Worm (Caenorhabditis elegans): Measurements from ENCODE around the gene lin-14.

Gene lin-14

ce11 chrX:11498871-11499270 is 33.5 kb downstream of the lin-14 start:
- TF ChIP-seq W03F9.2 (tag; optimal IDR thresholded peaks at IDR 0.05) (no peak), dao-5 (tag; optimal IDR thresholded peaks at IDR 0.05) (no peak), him-1 (tag; optimal IDR thresholded peaks at IDR 0.05) (no peak)

- no peak for TF ChIP-seq W03F9.2 (tag; optimal IDR thresholded peaks at IDR 0.05)
- no peak for TF ChIP-seq dao-5 (tag; optimal IDR thresholded peaks at IDR 0.05)
- no peak for TF ChIP-seq him-1 (tag; optimal IDR thresholded peaks at IDR 0.05)
Observed at ce11 chrX:11499738-11500137, 34.4 kb downstream of the lin-14 start, which contains the start of gene T25C12.3. Gene T25C12.3 (minus strand): TSS chrX:11499999.

- no peak for TF ChIP-seq him-1 (tag; optimal IDR thresholded peaks at IDR 0.05)
- TF ChIP-seq W03F9.2 (tag; optimal IDR thresholded peaks at IDR 0.05): no peak
- no peak for TF ChIP-seq dao-5 (tag; optimal IDR thresholded peaks at IDR 0.05)
Observed at ce11 chrX:11500589-11500988, 35.2 kb downstream of the lin-14 start.

ce11 chrX:11501967-11502366 is 36.6 kb downstream of the lin-14 start, which contains the start of gene F29G6.1:
Gene F29G6.1 (plus strand): TSS chrX:11502267.
- TF ChIP-seq him-1 (tag; optimal IDR thresholded peaks at IDR 0.05): no peak
- no peak for TF ChIP-seq W03F9.2 (tag; optimal IDR thresholded peaks at IDR 0.05)
- TF ChIP-seq dao-5 (tag; optimal IDR thresholded peaks at IDR 0.05): no peak

- TF ChIP-seq W03F9.2 (tag; optimal IDR thresholded peaks at IDR 0.05): no peak
- TF ChIP-seq dao-5 (tag; optimal IDR thresholded peaks at IDR 0.05): no peak
- no peak for TF ChIP-seq him-1 (tag; optimal IDR thresholded peaks at IDR 0.05)
Observed at ce11 chrX:11507836-11508235, 42.5 kb downstream of the lin-14 start.

ce11 chrX:11509547-11509946 is 44.2 kb downstream of the lin-14 start:
- no peak for TF ChIP-seq him-1 (tag; optimal IDR thresholded peaks at IDR 0.05)
- TF ChIP-seq dao-5 (tag; optimal IDR thresholded peaks at IDR 0.05): no peak
- TF ChIP-seq W03F9.2 (tag; optimal IDR thresholded peaks at IDR 0.05): no peak

- TF ChIP-seq him-1 (tag; optimal IDR thresholded peaks at IDR 0.05) (no peak), dao-5 (tag; optimal IDR thresholded peaks at IDR 0.05) (no peak), W03F9.2 (tag; optimal IDR thresholded peaks at IDR 0.05) (no peak)
Observed at ce11 chrX:11511231-11511630, 45.9 kb downstream of the lin-14 start, which contains the start of gene ccdc-149. Gene ccdc-149 (minus strand): TSS chrX:11511451.

ce11 chrX:11515381-11515780 is 50.0 kb downstream of the lin-14 start:
- TF ChIP-seq him-1 (tag; optimal IDR thresholded peaks at IDR 0.05) (no peak), dao-5 (tag; optimal IDR thresholded peaks at IDR 0.05) (no peak), W03F9.2 (tag; optimal IDR thresholded peaks at IDR 0.05) (no peak)

ce11 chrX:11517433-11517832 is 52.1 kb downstream of the lin-14 start:
- TF ChIP-seq him-1 (tag; optimal IDR thresholded peaks at IDR 0.05) (no peak), dao-5 (tag; optimal IDR thresholded peaks at IDR 0.05) (no peak), W03F9.2 (tag; optimal IDR thresholded peaks at IDR 0.05) (no peak)

ce11 chrX:11518415-11518814 is 53.1 kb downstream of the lin-14 start:
- TF ChIP-seq W03F9.2 (tag; optimal IDR thresholded peaks at IDR 0.05) (no peak), dao-5 (tag; optimal IDR thresholded peaks at IDR 0.05) (no peak), him-1 (tag; optimal IDR thresholded peaks at IDR 0.05) (no peak)

- TF ChIP-seq W03F9.2 (tag; optimal IDR thresholded peaks at IDR 0.05): no peak
- TF ChIP-seq dao-5 (tag; optimal IDR thresholded peaks at IDR 0.05): no peak
- no peak for TF ChIP-seq him-1 (tag; optimal IDR thresholded peaks at IDR 0.05)
Observed at ce11 chrX:11519016-11519509, 53.7 kb downstream of the lin-14 start, which contains the start of gene hpo-34. Gene hpo-34 (minus strand): TSS chrX:11519066.

- peak; percentile 44 for TF ChIP-seq him-1 (tag; optimal IDR thresholded peaks at IDR 0.05)
- TF ChIP-seq dao-5 (tag; optimal IDR thresholded peaks at IDR 0.05): no peak
Observed at ce11 chrX:11522058-11522757, 56.8 kb downstream of the lin-14 start, which contains the start of gene sdc-2. Gene sdc-2 (plus strand): TSS chrX:11522707.

- TF ChIP-seq dao-5 (tag; optimal IDR thresholded peaks at IDR 0.05): no peak
- TF ChIP-seq him-1 (tag; optimal IDR thresholded peaks at IDR 0.05): no peak
- TF ChIP-seq W03F9.2 (tag; optimal IDR thresholded peaks at IDR 0.05): no peak
Observed at ce11 chrX:11523704-11524103, 58.3 kb downstream of the lin-14 start.

- no peak for TF ChIP-seq him-1 (tag; optimal IDR thresholded peaks at IDR 0.05)
Observed at ce11 chrX:11533543-11534003, 68.2 kb downstream of the lin-14 start, which contains the start of gene C35C5.8. Gene C35C5.8 (plus strand): TSS chrX:11533593.
